Fruit fly (Drosophila melanogaster) whole organism, embryonic: ENCODE results near the gene Exd2.
A peak's percentile ranks its signal among the peaks of the same experiment; 100 is the strongest.

Source experiments
- Atf3 ChIP-seq: fragments of 200-800 bp; sonication (Bioruptor generic); optimal IDR thresholded peaks from 3 replicates; lab custom pipeline; 2016; ENCODE audit warnings: missing biosample characterization, missing genetic modification characterization
- B-H1 ChIP-seq: fragments of 200-800 bp; sonication (Bioruptor generic); IDR thresholded peaks from 3 replicates; pipeline ENCODE4 v1.3.6; 2022; ENCODE audit warnings: missing biosample characterization, missing genetic modification characterization
- CG10209 ChIP-seq: fragments of 200-800 bp; sonication (Bioruptor generic); optimal IDR thresholded peaks from 3 replicates; lab custom pipeline; 2017; ENCODE audit warnings: missing biosample characterization, mild to moderate bottlenecking, missing genetic modification characterization, missing genetic modification reagents
- CG11085 ChIP-seq: fragments of 200-800 bp; sonication (Bioruptor generic); IDR thresholded peaks from 2 replicates; pipeline ENCODE4 v1.3.6; 2022; ENCODE audit warnings: missing biosample characterization, missing genetic modification characterization
- CG12659 ChIP-seq: fragments of 200-800 bp; sonication (Bioruptor generic); optimal IDR thresholded peaks from 3 replicates; lab custom pipeline; 2017; ENCODE audit warnings: mild to moderate bottlenecking, missing biosample characterization, missing genetic modification reagents, missing genetic modification characterization
- CG13424 ChIP-seq: fragments of 200-800 bp; sonication (Bioruptor generic); optimal IDR thresholded peaks from 2 replicates; lab custom pipeline; 2019; ENCODE audit warnings: missing biosample characterization, mild to moderate bottlenecking, missing genetic modification characterization, moderate library complexity
- CG13894 ChIP-seq: fragments of 200-800 bp; sonication (Bioruptor generic); optimal IDR thresholded peaks from 3 replicates; lab custom pipeline; 2018; ENCODE audit warnings: missing biosample characterization, mild to moderate bottlenecking, missing genetic modification characterization, moderate library complexity
- CG14441 ChIP-seq: fragments of 200-800 bp; sonication (Bioruptor generic); IDR thresholded peaks from 2 replicates; pipeline ENCODE4 v1.3.6; 2022; ENCODE audit warnings: missing biosample characterization, missing genetic modification characterization
- CG15514 ChIP-seq: fragments of 200-800 bp; sonication (Bioruptor generic); optimal IDR thresholded peaks from 3 replicates; lab custom pipeline; 2017; ENCODE audit warnings: missing biosample characterization, missing genetic modification characterization, mild to moderate bottlenecking, moderate library complexity, missing genetic modification reagents
- CG16813 ChIP-seq: fragments of 200-800 bp; sonication (Bioruptor generic); IDR thresholded peaks from 3 replicates; pipeline ENCODE4 v1.3.6; 2022; ENCODE audit warnings: missing biosample characterization, missing genetic modification characterization; ENCODE audit not compliant: partially characterized antibody
- CG18011 ChIP-seq: fragments of 200-800 bp; sonication (Bioruptor generic); optimal IDR thresholded peaks from 2 replicates; lab custom pipeline; 2017; ENCODE audit warnings: missing biosample characterization, missing genetic modification characterization, mild to moderate bottlenecking, moderate library complexity, missing genotype
- CG18764 ChIP-seq: fragments of 200-800 bp; sonication (Bioruptor generic); optimal IDR thresholded peaks from 3 replicates; lab custom pipeline; 2016; ENCODE audit warnings: missing biosample characterization, missing genetic modification characterization
- CG2120 ChIP-seq: fragments of 200-800 bp; sonication (Bioruptor generic); optimal IDR thresholded peaks from 3 replicates; lab custom pipeline; 2016; ENCODE audit warnings: missing biosample characterization, missing genetic modification characterization
- CG2712 ChIP-seq: fragments of 200-800 bp; optimal IDR thresholded peaks from 3 replicates; lab custom pipeline; 2019; ENCODE audit warnings: missing biosample characterization, mild to moderate bottlenecking, missing genetic modification characterization, moderate library complexity
- CG31441 ChIP-seq: fragments of 200-800 bp; sonication (Bioruptor generic); IDR thresholded peaks from 2 replicates; pipeline ENCODE4 v1.3.6; 2022; ENCODE audit warnings: missing biosample characterization, missing genetic modification characterization
- CG32767 ChIP-seq: fragments of 200-800 bp; sonication (Bioruptor generic); IDR thresholded peaks from 2 replicates; pipeline ENCODE4 v1.3.6; 2022; ENCODE audit warnings: missing biosample characterization, missing genetic modification characterization
- CG32772 ChIP-seq: fragments of 200-800 bp; sonication (Bioruptor generic); IDR thresholded peaks from 2 replicates; pipeline ENCODE4 v1.3.6; 2022; ENCODE audit warnings: missing biosample characterization, missing genetic modification characterization
- CG33557 ChIP-seq: fragments of 200-800 bp; sonication (Bioruptor generic); optimal IDR thresholded peaks from 2 replicates; lab custom pipeline; 2019; ENCODE audit warnings: missing biosample characterization, mild to moderate bottlenecking, missing genetic modification characterization, moderate library complexity
- CG42726 ChIP-seq: fragments of 200-800 bp; sonication (Bioruptor generic); IDR thresholded peaks from 2 replicates; pipeline ENCODE4 v1.3.6; 2022; ENCODE audit warnings: missing biosample characterization, missing genetic modification characterization; ENCODE audit not compliant: partially characterized antibody
- CG5245 ChIP-seq: fragments of 200-800 bp; sonication (Bioruptor generic); optimal IDR thresholded peaks from 3 replicates; lab custom pipeline; 2016; ENCODE audit warnings: missing biosample characterization, missing genetic modification characterization
- CG8924 ChIP-seq: fragments of 200-800 bp; optimal IDR thresholded peaks from 3 replicates; lab custom pipeline; 2019; ENCODE audit warnings: missing biosample characterization, mild to moderate bottlenecking, missing genetic modification characterization, moderate library complexity
- CG9437 ChIP-seq: fragments of 200-800 bp; sonication (Bioruptor generic); optimal IDR thresholded peaks from 2 replicates; lab custom pipeline; 2018; ENCODE audit warnings: missing biosample characterization, mild to moderate bottlenecking, missing genetic modification characterization
- Doc3 ChIP-seq: fragments of 200-800 bp; sonication (Bioruptor generic); IDR thresholded peaks from 3 replicates; pipeline ENCODE4 v1.3.6; 2022; ENCODE audit warnings: missing biosample characterization, missing genetic modification characterization; ENCODE audit not compliant: partially characterized antibody
- E2f1 ChIP-seq: fragments of 200-800 bp; sonication (Bioruptor generic); IDR thresholded peaks from 2 replicates; pipeline ENCODE4 v1.3.6; 2022; ENCODE audit warnings: missing biosample characterization, missing genetic modification characterization
- Fer1 ChIP-seq: fragments of 200-800 bp; sonication (Bioruptor generic); optimal IDR thresholded peaks from 2 replicates; lab custom pipeline; 2017; ENCODE audit warnings: missing biosample characterization, mild to moderate bottlenecking, missing genetic modification characterization
- HmgZ ChIP-seq: fragments of 200-800 bp; sonication (Bioruptor generic); optimal IDR thresholded peaks from 2 replicates; lab custom pipeline; 2018; ENCODE audit warnings: missing biosample characterization, mild to moderate bottlenecking, missing genetic modification characterization
- Hr3 ChIP-seq: fragments of 200-800 bp; sonication (Bioruptor generic); optimal IDR thresholded peaks from 3 replicates; lab custom pipeline; 2016; ENCODE audit warnings: missing biosample characterization, missing genetic modification characterization
- Max ChIP-seq: fragments of 200-800 bp; sonication (Bioruptor generic); optimal IDR thresholded peaks from 2 replicates; lab custom pipeline; 2016; ENCODE audit warnings: missing biosample characterization, mild to moderate bottlenecking, missing genetic modification characterization
- Poxn ChIP-seq: fragments of 200-800 bp; sonication (Bioruptor generic); IDR thresholded peaks from 2 replicates; pipeline ENCODE4 v1.3.6; 2022; ENCODE audit warnings: missing biosample characterization, missing genetic modification characterization
- Taf1 ChIP-seq: fragments of 200-800 bp; sonication (Bioruptor generic); IDR thresholded peaks from 2 replicates; pipeline ENCODE4 v1.3.6; 2022; ENCODE audit warnings: missing biosample characterization, missing genetic modification characterization
- amos ChIP-seq: fragments of 200-800 bp; sonication (Bioruptor generic); IDR thresholded peaks from 2 replicates; pipeline ENCODE4 v1.3.6; 2022; ENCODE audit warnings: missing biosample characterization, missing genetic modification characterization; ENCODE audit not compliant: partially characterized antibody
- ara ChIP-seq: fragments of 200-800 bp; sonication (Bioruptor generic); IDR thresholded peaks from 2 replicates; pipeline ENCODE4 v1.3.6; 2022; ENCODE audit warnings: missing biosample characterization, missing genetic modification characterization
- az2 ChIP-seq: fragments of 200-800 bp; sonication (Bioruptor generic); optimal IDR thresholded peaks from 3 replicates; lab custom pipeline; 2016; ENCODE audit warnings: missing biosample characterization, missing genetic modification characterization
- cato ChIP-seq: fragments of 200-800 bp; sonication (Bioruptor generic); optimal IDR thresholded peaks from 2 replicates; lab custom pipeline; 2016; ENCODE audit warnings: missing biosample characterization, missing genetic modification characterization, borderline replicate concordance
- chn ChIP-seq: fragments of 200-800 bp; sonication (Bioruptor generic); optimal IDR thresholded peaks from 2 replicates; lab custom pipeline; 2016; ENCODE audit warnings: missing biosample characterization, missing genetic modification characterization
- dan ChIP-seq: fragments of 200-800 bp; sonication (Bioruptor generic); IDR thresholded peaks from 2 replicates; pipeline ENCODE4 v1.3.6; 2022; ENCODE audit warnings: missing biosample characterization, missing genetic modification characterization
- esg ChIP-seq: fragments of 200-800 bp; sonication (Bioruptor generic); conservative IDR thresholded peaks from 2 replicates; pipeline ENCODE4 v1.3.6; 2022; ENCODE audit warnings: missing biosample characterization, missing genetic modification characterization
- exex ChIP-seq: fragments of 200-800 bp; sonication (Bioruptor generic); optimal IDR thresholded peaks from 4 replicates; lab custom pipeline; 2018; ENCODE audit warnings: missing biosample characterization, mild to moderate bottlenecking, missing genetic modification characterization, moderate library complexity
- fd3F ChIP-seq: fragments of 200-800 bp; sonication (Bioruptor generic); optimal IDR thresholded peaks from 2 replicates; lab custom pipeline; 2018; ENCODE audit warnings: missing biosample characterization, mild to moderate bottlenecking, missing genetic modification characterization, moderate library complexity
- grau ChIP-seq: fragments of 200-800 bp; optimal IDR thresholded peaks from 3 replicates; lab custom pipeline; 2019; ENCODE audit warnings: missing biosample characterization, mild to moderate bottlenecking, missing genetic modification characterization, moderate library complexity
- gro ChIP-seq: fragments of 200-800 bp; sonication (Bioruptor generic); optimal IDR thresholded peaks from 2 replicates; lab custom pipeline; 2016; ENCODE audit warnings: missing biosample characterization, missing genetic modification characterization
- lab ChIP-seq: fragments of 200-800 bp; sonication (Bioruptor generic); optimal IDR thresholded peaks from 3 replicates; lab custom pipeline; 2017; ENCODE audit warnings: missing biosample characterization, missing genetic modification characterization, mild to moderate bottlenecking, moderate library complexity, missing genetic modification reagents
- pzg ChIP-seq: fragments of 200-800 bp; sonication (Bioruptor generic); optimal IDR thresholded peaks from 3 replicates; lab custom pipeline; 2018; ENCODE audit warnings: missing biosample characterization, mild to moderate bottlenecking, missing genetic modification characterization, moderate library complexity
- repo ChIP-seq: fragments of 200-800 bp; sonication (Bioruptor generic); optimal IDR thresholded peaks from 2 replicates; lab custom pipeline; 2016; ENCODE audit warnings: missing biosample characterization, missing genetic modification characterization
- salm ChIP-seq: fragments of 200-800 bp; sonication (Bioruptor generic); optimal IDR thresholded peaks from 2 replicates; lab custom pipeline; 2018; ENCODE audit warnings: missing biosample characterization, mild to moderate bottlenecking, missing genetic modification characterization
- sd ChIP-seq: fragments of 200-800 bp; sonication (Bioruptor generic); optimal IDR thresholded peaks from 3 replicates; lab custom pipeline; 2018; ENCODE audit warnings: missing biosample characterization, mild to moderate bottlenecking, missing genetic modification characterization, moderate library complexity
- stwl ChIP-seq: fragments of 200-800 bp; sonication (Bioruptor generic); optimal IDR thresholded peaks from 3 replicates; lab custom pipeline; 2018; ENCODE audit warnings: missing biosample characterization, mild to moderate bottlenecking, missing genetic modification characterization, moderate library complexity
- trem ChIP-seq: fragments of 200-800 bp; optimal IDR thresholded peaks from 3 replicates; lab custom pipeline; 2019; ENCODE audit warnings: missing biosample characterization, mild to moderate bottlenecking, missing genetic modification characterization, moderate library complexity
- ttk ChIP-seq: fragments of 200-800 bp; sonication (Bioruptor generic); IDR thresholded peaks from 2 replicates; pipeline ENCODE4 v2.1.2; 2022; ENCODE audit warnings: missing biosample characterization, missing genetic modification characterization
- zen ChIP-seq: fragments of 200-800 bp; sonication (Bioruptor generic); optimal IDR thresholded peaks from 3 replicates; lab custom pipeline; 2018; ENCODE audit warnings: missing biosample characterization, mild to moderate bottlenecking, missing genetic modification characterization, moderate library complexity

Gene Exd2

dm6 chr3R:11409667-11410137 is 25.8 kb downstream of the Exd2 start, which contains the start of the genes mgr and Irbp:
Gene mgr (minus strand): TSS chr3R:11409875.
Gene Irbp (plus strand): TSS chr3R:11410047.
- peak; percentile 95 for TF ChIP-seq ara (GFP tag; lab: Robert Waterston, UW)
- no peak for TF ChIP-seq Fer1 (GFP tag; lab: Kevin White, UChicago)
- TF ChIP-seq HmgZ (tag; lab: Kevin White, UChicago), result peak; percentile 86
- peak; percentile 90 for TF ChIP-seq az2 (GFP tag; lab: Kevin White, UChicago)
- peak; percentile 78 for TF ChIP-seq salm (tag; lab: Kevin White, UChicago)
- TF ChIP-seq fd3F, result peak; percentile 90
- TF ChIP-seq CG5245 (GFP tag; lab: Kevin White, UChicago), result peak; percentile 76
- TF ChIP-seq zen (tag; lab: Kevin White, UChicago), result peak; percentile 95
- peak; percentile 94 for TF ChIP-seq CG13424 (tag; lab: Kevin White, UChicago)
- TF ChIP-seq CG18764 (GFP tag; lab: Kevin White, UChicago), result peak; percentile 85
- TF ChIP-seq CG11085, result peak; percentile 88
- TF ChIP-seq CG9437, result peak; percentile 76
- peak; percentile 91 for TF ChIP-seq B-H1 (GFP tag; lab: Robert Waterston, UW)
- peak; percentile 91 for TF ChIP-seq esg
- TF ChIP-seq CG14441 (GFP tag; lab: Robert Waterston, UW), result peak; percentile 94
- peak; percentile 87 for TF ChIP-seq CG32767 (GFP tag; lab: Robert Waterston, UW)
- TF ChIP-seq Hr3 (GFP tag; lab: Kevin White, UChicago), result peak; percentile 92
- peak; percentile 87 for TF ChIP-seq Max (GFP tag; lab: Kevin White, UChicago)
- peak; percentile 93 for TF ChIP-seq ttk (GFP tag; lab: Robert Waterston, UW)
- peak; percentile 94 for TF ChIP-seq CG8924 (tag; lab: Kevin White, UChicago)
- TF ChIP-seq grau (tag; lab: Kevin White, UChicago), result peak; percentile 92
- peak; percentile 96 for TF ChIP-seq lab
- no peak for TF ChIP-seq Atf3 (GFP tag; lab: Kevin White, UChicago)
- peak; percentile 91 for TF ChIP-seq CG33557 (GFP tag; lab: Kevin White, UChicago)
- TF ChIP-seq stwl (tag; lab: Kevin White, UChicago), result peak; percentile 80
- TF ChIP-seq sd (tag; lab: Kevin White, UChicago), result no peak
- peak; percentile 95 for TF ChIP-seq E2f1 (GFP tag; lab: Robert Waterston, UW)
- TF ChIP-seq CG12659, result peak; percentile 96
- peak; percentile 82 for TF ChIP-seq Poxn (GFP tag; lab: Robert Waterston, UW)
- TF ChIP-seq amos (GFP tag; lab: Robert Waterston, UW), result peak; percentile 74
- no peak for TF ChIP-seq gro (GFP tag; lab: Kevin White, UChicago)
- no peak for TF ChIP-seq repo (GFP tag; lab: Kevin White, UChicago)
- peak; percentile 83 for TF ChIP-seq CG16813 (GFP tag; lab: Robert Waterston, UW)
- TF ChIP-seq pzg, result peak; percentile 40
- peak; percentile 91 for TF ChIP-seq CG10209 (GFP tag; lab: Kevin White, UChicago)
- TF ChIP-seq CG42726 (GFP tag; lab: Robert Waterston, UW), result no peak
- TF ChIP-seq exex, result peak; percentile 65
- peak; percentile 84 for TF ChIP-seq CG2120 (GFP tag; lab: Kevin White, UChicago)
- TF ChIP-seq cato, result peak; percentile 76
- TF ChIP-seq CG2712 (tag; lab: Kevin White, UChicago), result peak; percentile 97
- TF ChIP-seq trem (tag; lab: Kevin White, UChicago), result peak; percentile 95
- peak; percentile 86 for TF ChIP-seq Doc3 (GFP tag; lab: Robert Waterston, UW)
- TF ChIP-seq chn (GFP tag; lab: Kevin White, UChicago), result peak; percentile 53
- peak; percentile 97 for TF ChIP-seq CG31441 (GFP tag; lab: Robert Waterston, UW)
- TF ChIP-seq Taf1 (GFP tag; lab: Robert Waterston, UW), result peak; percentile 91
- TF ChIP-seq CG13894 (tag; lab: Kevin White, UChicago), result no peak
- TF ChIP-seq dan, result peak; percentile 46; the same call in 1 of the 2 replicates
- TF ChIP-seq CG18011 (GFP tag; lab: Kevin White, UChicago), result peak; percentile 83
- peak; percentile 94 for TF ChIP-seq CG32772 (GFP tag; lab: Robert Waterston, UW)
- peak; percentile 86 for TF ChIP-seq CG15514
